Worm (Caenorhabditis elegans) whole organism, L3 larva: ENCODE measurements around the gene ZK1037.6.

Experiments used
- aly-2 ChIP-seq: fragments of 150-350 bp; optimal IDR thresholded peaks from 2 replicates; lab custom pipeline; 2014; ENCODE audit warnings: missing biosample characterization, missing genetic modification characterization
- ceh-9 ChIP-seq: sonication (generic microtip); optimal IDR thresholded peaks from 2 replicates; lab custom pipeline; 2018; ENCODE audit warnings: missing biosample characterization, missing genetic modification characterization
- egl-27 ChIP-seq: sonication (generic microtip); optimal IDR thresholded peaks from 4 replicates; lab custom pipeline; 2017; ENCODE audit warnings: missing biosample characterization, missing genetic modification reagents, missing genetic modification characterization
- egl-5 ChIP-seq: fragments of 150-350 bp; optimal IDR thresholded peaks from 2 replicates; lab custom pipeline; 2017; ENCODE audit warnings: missing biosample characterization, missing genetic modification reagents, missing genetic modification characterization, inconsistent platforms
- lin-39 ChIP-seq: fragments of 150-350 bp; optimal IDR thresholded peaks from 2 replicates; lab custom pipeline; 2018; ENCODE audit warnings: missing biosample characterization, missing genetic modification reagents, missing genetic modification characterization
- mdl-1 ChIP-seq: fragments of 150-350 bp; optimal IDR thresholded peaks from 2 replicates; lab custom pipeline; 2014; ENCODE audit warnings: missing biosample characterization, missing genetic modification characterization
- nfya-1 ChIP-seq: sonication (generic microtip); optimal IDR thresholded peaks from 2 replicates; lab custom pipeline; 2017; ENCODE audit warnings: missing genetic modification characterization, mild to moderate bottlenecking, missing compliant biosample characterization, antibody characterized with exemption, moderate library complexity; ENCODE audit not compliant: insufficient read depth
- nhr-25 ChIP-seq: sonication (generic microtip); optimal IDR thresholded peaks from 2 replicates; lab custom pipeline; 2017; ENCODE audit warnings: missing biosample characterization, missing genetic modification characterization
- nhr-28 ChIP-seq: fragments of 150-350 bp; optimal IDR thresholded peaks from 2 replicates; lab custom pipeline; 2014; ENCODE audit warnings: missing biosample characterization, missing genetic modification characterization
- nhr-43 ChIP-seq: sonication (generic microtip); optimal IDR thresholded peaks from 2 replicates; lab custom pipeline; 2016; ENCODE audit warnings: mild to moderate bottlenecking, missing genetic modification characterization, missing compliant biosample characterization; ENCODE audit not compliant: poor library complexity, severe bottlenecking
- pqm-1 ChIP-seq: fragments of 150-350 bp; optimal IDR thresholded peaks from 2 replicates; lab custom pipeline; 2017; ENCODE audit warnings: missing biosample characterization, missing genetic modification characterization, inconsistent platforms
- unc-62 ChIP-seq: fragments of 150-350 bp; sonication (generic microtip); optimal IDR thresholded peaks from 4 replicates; lab custom pipeline; 2014; ENCODE audit warnings: missing biosample characterization, missing genetic modification reagents, missing genetic modification characterization
- zag-1 ChIP-seq: fragments of 150-350 bp; optimal IDR thresholded peaks from 2 replicates; lab custom pipeline; 2014; ENCODE audit warnings: missing biosample characterization, missing genetic modification characterization

DNA sequence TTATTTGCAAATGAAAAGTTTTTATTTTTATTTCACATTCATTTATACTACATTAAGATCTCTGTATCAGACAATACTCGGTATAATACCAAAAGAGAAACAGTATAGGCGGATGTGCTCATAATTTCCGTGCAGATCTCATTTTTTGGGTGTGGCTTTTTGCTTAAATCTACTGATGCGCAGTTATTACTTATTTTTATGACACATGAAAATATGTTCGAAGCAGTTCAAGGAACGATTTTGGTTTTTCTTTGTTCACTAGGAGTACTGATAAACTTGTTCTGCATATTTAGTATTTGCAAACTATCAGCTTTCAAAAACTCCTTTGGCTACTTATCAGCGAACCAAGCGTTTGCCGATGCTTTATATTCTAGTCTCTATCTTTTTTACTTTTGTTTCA is 24.8 kb upstream of the ZK1037.6 start, which contains the start of gene srx-58:
- TF ChIP-seq egl-27 (tag; lab: Kevin White, UChicago) (no peak), nhr-28 (tag; lab: Kevin White, UChicago) (no peak), nfya-1 (tag; lab: Kevin White, UChicago) (no peak), mdl-1 (tag; lab: Kevin White, UChicago) (no peak), lin-39 (tag; lab: Kevin White, UChicago) (no peak), aly-2 (tag; lab: Kevin White, UChicago) (no peak), ceh-9 (tag; lab: Kevin White, UChicago) (no peak), nhr-43 (tag; lab: Kevin White, UChicago) (no peak), egl-5 (tag; lab: Kevin White, UChicago) (no peak), pqm-1 (tag; lab: Kevin White, UChicago) (no peak), nhr-25 (no peak), zag-1 (no peak), unc-62 (GFP tag; lab: Kevin White, UChicago) (no peak)
